Worm (Caenorhabditis elegans): ENCODE measurements around the gene sdz-27.

The sdz-27 gene

DNA sequence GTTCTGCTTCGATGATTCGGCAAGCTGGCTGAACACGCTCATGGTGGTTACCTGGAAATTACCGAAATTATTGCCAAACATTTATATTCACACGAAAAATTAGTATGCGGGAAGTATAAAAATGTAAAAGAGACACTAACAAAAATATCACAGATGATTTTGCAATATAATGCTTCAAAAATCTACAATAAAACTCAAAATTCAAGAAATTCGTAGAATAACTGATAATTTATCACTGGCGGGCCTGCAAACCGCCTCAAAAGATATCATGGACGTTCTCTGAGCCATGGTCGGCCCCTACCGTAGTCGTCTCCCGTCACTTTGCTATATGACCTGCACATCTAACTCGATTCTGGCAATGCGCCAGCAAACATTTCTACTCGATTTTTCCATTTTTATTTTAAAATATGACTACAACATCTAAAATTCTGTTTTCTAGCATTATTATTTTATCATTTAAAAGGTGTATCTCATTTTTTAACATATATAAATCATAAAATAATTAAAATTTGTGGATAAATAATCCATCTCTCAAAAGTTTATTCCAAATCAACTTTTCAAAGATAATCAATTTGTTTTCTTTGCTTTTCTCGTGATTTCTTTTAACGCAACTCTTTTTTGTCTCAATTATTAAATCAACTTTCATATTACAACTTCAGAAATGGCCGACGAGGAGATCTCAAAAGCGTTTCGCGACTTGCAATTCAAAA is 37.2 kb upstream of the sdz-27 start, which contains the start of the genes F01G4.6 and pfd-1:
Gene F01G4.6 (minus strand): TSS at position 51 of the 710 bp plus-strand sequence.
Gene pfd-1 (plus strand): TSS at position 660 of the 710 bp plus-strand sequence.
- TF ChIP-seq pqm-1 (tag; optimal IDR thresholded peaks at IDR 0.05) (peak; percentile 90), nhr-11 (tag; optimal IDR thresholded peaks at IDR 0.05) (peak; percentile 75), ztf-4 (tag; optimal IDR thresholded peaks at IDR 0.05) (peak; percentile 63), nhr-67 (tag; optimal IDR thresholded peaks at IDR 0.05) (no peak), aly-2 (tag; optimal IDR thresholded peaks at IDR 0.05) (no peak), ztf-11 (tag; optimal IDR thresholded peaks at IDR 0.05) (no peak), ceh-28 (tag; optimal IDR thresholded peaks at IDR 0.05) (peak; percentile 68), skn-1 (tag; optimal IDR thresholded peaks at IDR 0.05) (peak; percentile 87), ceh-82 (tag; optimal IDR thresholded peaks at IDR 0.05) (peak; percentile 43), ama-1 (optimal IDR thresholded peaks at IDR 0.05) (peak; percentile 67), unc-62 (GFP tag; optimal IDR thresholded peaks at IDR 0.05) (no peak), fkh-2 (tag; optimal IDR thresholded peaks at IDR 0.05) (no peak), elt-3 (tag; optimal IDR thresholded peaks at IDR 0.05) (peak in 1 of 3 experiments; percentile 66), tbx-2 (tag; optimal IDR thresholded peaks at IDR 0.05) (peak; percentile 81), pha-4 (tag; optimal IDR thresholded peaks at IDR 0.05) (peak; percentile 97), nhr-12 (tag; optimal IDR thresholded peaks at IDR 0.05) (no peak), lin-39 (tag; optimal IDR thresholded peaks at IDR 0.05) (peak; percentile 87), nhr-76 (tag; optimal IDR thresholded peaks at IDR 0.05) (peak; percentile 50), ceh-16 (tag; optimal IDR thresholded peaks at IDR 0.05) (peak; percentile 49), lin-15B (tag; optimal IDR thresholded peaks at IDR 0.05) (peak; percentile 95), elt-1 (tag; optimal IDR thresholded peaks at IDR 0.05) (peak; percentile 32), nhr-77 (tag; optimal IDR thresholded peaks at IDR 0.05) (peak; percentile 40), jun-1 (tag; optimal IDR thresholded peaks at IDR 0.05) (peak; percentile 88), lsy-12 (tag; optimal IDR thresholded peaks at IDR 0.05) (peak; percentile 96), R02D3.7 (tag; optimal IDR thresholded peaks at IDR 0.05) (peak; percentile 84), zag-1 (tag; optimal IDR thresholded peaks at IDR 0.05) (peak; percentile 85), mml-1 (tag; optimal IDR thresholded peaks at IDR 0.05) (peak; percentile 64), hmg-11 (tag; optimal IDR thresholded peaks at IDR 0.05) (peak; percentile 76), nhr-237 (tag; optimal IDR thresholded peaks at IDR 0.05) (no peak), nhr-23 (tag; optimal IDR thresholded peaks at IDR 0.05) (peak; percentile 97), elt-2 (tag; optimal IDR thresholded peaks at IDR 0.05) (peak; percentile 87), eor-1 (tag; optimal IDR thresholded peaks at IDR 0.05) (no peak), nhr-28 (tag; optimal IDR thresholded peaks at IDR 0.05) (no peak), fos-1 (tag; optimal IDR thresholded peaks at IDR 0.05) (no peak), snpc-4 (tag; optimal IDR thresholded peaks at IDR 0.05) (peak; percentile 82), egl-27 (tag; optimal IDR thresholded peaks at IDR 0.05) (peak; percentile 32), nfya-1 (tag; optimal IDR thresholded peaks at IDR 0.05; ENCODE audit: insufficient read depth) (peak; percentile 98), egl-5 (tag; optimal IDR thresholded peaks at IDR 0.05) (peak; percentile 84), daf-12 (tag; optimal IDR thresholded peaks at IDR 0.05) (no peak), nhr-43 (tag; optimal IDR thresholded peaks at IDR 0.05; ENCODE audit: poor library complexity, severe bottlenecking) (peak; percentile 82), nhr-25 (tag; optimal IDR thresholded peaks at IDR 0.05) (peak; percentile 92), ZK546.5 (tag; optimal IDR thresholded peaks at IDR 0.05) (peak; percentile 99), sea-2 (GFP tag; optimal IDR thresholded peaks at IDR 0.05) (peak; percentile 1), fkh-10 (GFP tag; optimal IDR thresholded peaks at IDR 0.05) (peak; percentile 60), ceh-9 (tag; optimal IDR thresholded peaks at IDR 0.05) (no peak), unc-39 (tag; optimal IDR thresholded peaks at IDR 0.05) (no peak), mdl-1 (tag; optimal IDR thresholded peaks at IDR 0.05) (no peak)

Data from whole organism, L3 larva.